Fruit fly (Drosophila melanogaster) whole organism, embryonic: ENCODE measurements around the gene NfI.
A peak's percentile ranks its signal among the peaks of the same experiment; 100 is the strongest.

Source experiments
- Atf3 ChIP-seq: fragments of 200-800 bp; sonication (Bioruptor generic); optimal IDR thresholded peaks from 3 replicates; lab custom pipeline; 2016; ENCODE audit warnings: missing biosample characterization, missing genetic modification characterization
- Bdp1 ChIP-seq: fragments of 200-800 bp; sonication (Bioruptor generic); optimal IDR thresholded peaks from 3 replicates; lab custom pipeline; 2016; ENCODE audit warnings: missing biosample characterization, missing genetic modification characterization
- CG10979 ChIP-seq: fragments of 200-800 bp; sonication (Bioruptor generic); optimal IDR thresholded peaks from 2 replicates; lab custom pipeline; 2018; ENCODE audit warnings: missing biosample characterization, mild to moderate bottlenecking, missing genetic modification characterization, moderate library complexity
- CG11398 ChIP-seq: fragments of 200-800 bp; sonication (Bioruptor generic); optimal IDR thresholded peaks from 2 replicates; lab custom pipeline; 2016; ENCODE audit warnings: missing biosample characterization, missing genetic modification characterization
- CG1233 ChIP-seq: fragments of 200-800 bp; sonication (Bioruptor generic); optimal IDR thresholded peaks from 4 replicates; lab custom pipeline; 2018; ENCODE audit warnings: missing biosample characterization, mild to moderate bottlenecking, missing genetic modification characterization
- CG14441 ChIP-seq: fragments of 200-800 bp; sonication (Bioruptor generic); IDR thresholded peaks from 2 replicates; pipeline ENCODE4 v1.3.6; 2022; ENCODE audit warnings: missing biosample characterization, missing genetic modification characterization
- CG1647 ChIP-seq: fragments of 200-800 bp; sonication (Bioruptor generic); optimal IDR thresholded peaks from 3 replicates; lab custom pipeline; 2016; ENCODE audit warnings: missing biosample characterization, missing genetic modification characterization
- CG16779 ChIP-seq: fragments of 200-800 bp; sonication (Bioruptor generic); IDR thresholded peaks from 2 replicates; pipeline ENCODE4 v1.3.6; 2022; ENCODE audit warnings: missing biosample characterization, missing genetic modification characterization
- CG17568 ChIP-seq: fragments of 200-800 bp; sonication (Bioruptor generic); optimal IDR thresholded peaks from 2 replicates; lab custom pipeline; 2018; ENCODE audit warnings: missing biosample characterization, mild to moderate bottlenecking, missing genetic modification characterization, moderate library complexity
- CG18011 ChIP-seq: fragments of 200-800 bp; sonication (Bioruptor generic); optimal IDR thresholded peaks from 2 replicates; lab custom pipeline; 2017; ENCODE audit warnings: missing biosample characterization, missing genetic modification characterization, mild to moderate bottlenecking, moderate library complexity, missing genotype
- CG18599 ChIP-seq: fragments of 200-800 bp; sonication (Bioruptor generic); optimal IDR thresholded peaks from 3 replicates; lab custom pipeline; 2017; ENCODE audit warnings: missing biosample characterization, missing genetic modification characterization, mild to moderate bottlenecking, moderate library complexity, missing genetic modification reagents
- CG2120 ChIP-seq: fragments of 200-800 bp; sonication (Bioruptor generic); optimal IDR thresholded peaks from 3 replicates; lab custom pipeline; 2016; ENCODE audit warnings: missing biosample characterization, missing genetic modification characterization
- CG2129 ChIP-seq: fragments of 200-800 bp; sonication (Bioruptor generic); IDR thresholded peaks from 2 replicates; pipeline ENCODE4 v1.3.6; 2022; ENCODE audit warnings: missing biosample characterization, missing genetic modification characterization; ENCODE audit not compliant: partially characterized antibody
- CG32772 ChIP-seq: fragments of 200-800 bp; sonication (Bioruptor generic); IDR thresholded peaks from 2 replicates; pipeline ENCODE4 v1.3.6; 2022; ENCODE audit warnings: missing biosample characterization, missing genetic modification characterization
- CG43689 ChIP-seq: fragments of 200-800 bp; sonication (Bioruptor generic); IDR thresholded peaks from 2 replicates; pipeline ENCODE4 v1.3.6; 2022; ENCODE audit warnings: missing biosample characterization, missing genetic modification characterization
- CG4424 ChIP-seq: fragments of 200-800 bp; sonication (Bioruptor generic); optimal IDR thresholded peaks from 3 replicates; lab custom pipeline; 2016; ENCODE audit warnings: missing biosample characterization, missing genetic modification characterization
- CG6791 ChIP-seq: fragments of 200-800 bp; sonication (Bioruptor generic); IDR thresholded peaks from 3 replicates; pipeline ENCODE4 v1.3.6; 2022; ENCODE audit warnings: missing biosample characterization, missing genetic modification characterization; ENCODE audit not compliant: partially characterized antibody
- CG6854 ChIP-seq: fragments of 200-800 bp; sonication (Bioruptor generic); optimal IDR thresholded peaks from 3 replicates; lab custom pipeline; 2017; ENCODE audit warnings: missing biosample characterization, mild to moderate bottlenecking, missing genetic modification characterization
- CG7271 ChIP-seq: fragments of 200-800 bp; sonication (Bioruptor generic); optimal IDR thresholded peaks from 2 replicates; lab custom pipeline; 2018; ENCODE audit warnings: missing biosample characterization, mild to moderate bottlenecking, missing genetic modification characterization, moderate library complexity
- CG7372 ChIP-seq: fragments of 200-800 bp; sonication (Bioruptor generic); IDR thresholded peaks from 2 replicates; pipeline ENCODE4 v1.3.6; 2022; ENCODE audit warnings: missing biosample characterization, missing genetic modification characterization
- Drgx ChIP-seq: fragments of 200-800 bp; sonication (Bioruptor generic); IDR thresholded peaks from 2 replicates; pipeline ENCODE4 v1.3.6; 2022; ENCODE audit warnings: missing biosample characterization, missing genetic modification characterization
- Fer1 ChIP-seq: fragments of 200-800 bp; sonication (Bioruptor generic); optimal IDR thresholded peaks from 2 replicates; lab custom pipeline; 2017; ENCODE audit warnings: missing biosample characterization, mild to moderate bottlenecking, missing genetic modification characterization
- Fer2 ChIP-seq: fragments of 200-800 bp; sonication (Bioruptor generic); optimal IDR thresholded peaks from 2 replicates; lab custom pipeline; 2018; ENCODE audit warnings: missing biosample characterization, mild to moderate bottlenecking, missing genetic modification characterization, moderate library complexity
- Gug ChIP-seq: fragments of 200-800 bp; sonication (Bioruptor generic); IDR thresholded peaks from 4 replicates; pipeline ENCODE4 v1.3.6; 2022; ENCODE audit warnings: missing biosample characterization, missing genetic modification characterization
- HmgZ ChIP-seq: fragments of 200-800 bp; sonication (Bioruptor generic); optimal IDR thresholded peaks from 2 replicates; lab custom pipeline; 2018; ENCODE audit warnings: missing biosample characterization, mild to moderate bottlenecking, missing genetic modification characterization
- Hr78 ChIP-seq, 2 experiments: fragments of 200-800 bp in 1 of 2; fragments of >200 bp in 1 of 2; sonication (Bioruptor generic) in 1 of 2; optimal IDR thresholded peaks; 2 replicates each; lab custom pipeline; 2017 to 2019; ENCODE audit warnings: missing biosample characterization in 2 of 2, missing genetic modification characterization in 2 of 2, mild to moderate bottlenecking in 1 of 2, moderate library complexity in 1 of 2
- Kr ChIP-seq: fragments of 200-800 bp; sonication (Bioruptor generic); optimal IDR thresholded peaks from 2 replicates; lab custom pipeline; 2017; ENCODE audit warnings: missing biosample characterization, mild to moderate bottlenecking, missing genetic modification characterization
- MTF-1 ChIP-seq: fragments of 200-800 bp; sonication (Bioruptor generic); optimal IDR thresholded peaks from 2 replicates; lab custom pipeline; 2018; ENCODE audit warnings: missing biosample characterization, mild to moderate bottlenecking, missing genetic modification characterization, borderline replicate concordance
- Med ChIP-seq: fragments of 200-800 bp; sonication (Bioruptor generic); peaks from one replicate; lab custom pipeline; 2016; ENCODE audit warnings: missing biosample characterization, missing genetic modification characterization, mild to moderate bottlenecking, inconsistent platforms, moderate library complexity
- Nf-YA ChIP-seq: fragments of 200-800 bp; sonication (Bioruptor generic); IDR thresholded peaks from 2 replicates; pipeline ENCODE4 v1.3.6; 2022; ENCODE audit warnings: missing biosample characterization, missing genetic modification characterization
- Rfx ChIP-seq: fragments of 200-800 bp; sonication (Bioruptor generic); IDR thresholded peaks from 2 replicates; pipeline ENCODE4 v1.3.6; 2022; ENCODE audit warnings: missing biosample characterization, missing genetic modification characterization
- Sin3A ChIP-seq: fragments of >200 bp; optimal IDR thresholded peaks from 2 replicates; lab custom pipeline; 2018
- bbx ChIP-seq: fragments of 200-800 bp; sonication (Bioruptor generic); IDR thresholded peaks from 2 replicates; pipeline ENCODE4 v1.3.6; 2022; ENCODE audit warnings: missing biosample characterization, missing genetic modification characterization; ENCODE audit not compliant: partially characterized antibody
- bcd ChIP-seq: fragments of 200-800 bp; sonication (Bioruptor generic); optimal IDR thresholded peaks from 2 replicates; lab custom pipeline; 2017; ENCODE audit warnings: missing biosample characterization, mild to moderate bottlenecking, missing genetic modification characterization
- croc ChIP-seq: fragments of 200-800 bp; sonication (Bioruptor generic); conservative IDR thresholded peaks from 3 replicates; pipeline ENCODE4 v1.3.6; 2022; ENCODE audit warnings: missing biosample characterization, missing genetic modification characterization
- crol ChIP-seq: fragments of 200-800 bp; sonication (Bioruptor generic); IDR thresholded peaks from 2 replicates; pipeline ENCODE4 v1.3.6; 2022; ENCODE audit warnings: missing biosample characterization, missing genetic modification characterization
- dan ChIP-seq: fragments of 200-800 bp; sonication (Bioruptor generic); IDR thresholded peaks from 2 replicates; pipeline ENCODE4 v1.3.6; 2022; ENCODE audit warnings: missing biosample characterization, missing genetic modification characterization
- dysf ChIP-seq: fragments of 200-800 bp; sonication (Bioruptor generic); IDR thresholded peaks from 3 replicates; pipeline ENCODE4 v1.3.6; 2022; ENCODE audit warnings: missing biosample characterization, missing genetic modification characterization
- ewg ChIP-seq: fragments of 200-800 bp; sonication (Bioruptor generic); optimal IDR thresholded peaks from 3 replicates; lab custom pipeline; 2017; ENCODE audit warnings: mild to moderate bottlenecking, missing biosample characterization, missing genetic modification reagents, missing genetic modification characterization
- fd96Cb ChIP-seq: fragments of 200-800 bp; sonication (Bioruptor generic); optimal IDR thresholded peaks from 2 replicates; lab custom pipeline; 2018; ENCODE audit warnings: missing biosample characterization, mild to moderate bottlenecking, missing genetic modification characterization, moderate library complexity
- gro ChIP-seq: fragments of 200-800 bp; sonication (Bioruptor generic); optimal IDR thresholded peaks from 2 replicates; lab custom pipeline; 2016; ENCODE audit warnings: missing biosample characterization, missing genetic modification characterization
- kah ChIP-seq: fragments of 200-800 bp; sonication (Bioruptor generic); optimal IDR thresholded peaks from 2 replicates; lab custom pipeline; 2018; ENCODE audit warnings: missing biosample characterization, mild to moderate bottlenecking, missing genetic modification characterization
- maf-S ChIP-seq: fragments of 200-800 bp; sonication (Bioruptor generic); optimal IDR thresholded peaks from 2 replicates; lab custom pipeline; 2016; ENCODE audit warnings: missing biosample characterization, missing genetic modification characterization
- pzg ChIP-seq: fragments of 200-800 bp; sonication (Bioruptor generic); optimal IDR thresholded peaks from 3 replicates; lab custom pipeline; 2018; ENCODE audit warnings: missing biosample characterization, mild to moderate bottlenecking, missing genetic modification characterization, moderate library complexity
- ranshi ChIP-seq: fragments of 200-800 bp; sonication (Bioruptor generic); IDR thresholded peaks from 2 replicates; pipeline ENCODE4 v1.3.6; 2022; ENCODE audit warnings: missing biosample characterization, missing genetic modification characterization
- rib ChIP-seq: fragments of 200-800 bp; sonication (Bioruptor generic); IDR thresholded peaks from 2 replicates; pipeline ENCODE4 v1.3.6; 2022; ENCODE audit warnings: missing biosample characterization, missing genetic modification characterization
- slou ChIP-seq: fragments of 200-800 bp; sonication (Bioruptor generic); optimal IDR thresholded peaks from 3 replicates; lab custom pipeline; 2016; ENCODE audit warnings: missing biosample characterization, missing genetic modification characterization
- sr ChIP-seq: fragments of 200-800 bp; sonication (Bioruptor generic); IDR thresholded peaks from 3 replicates; pipeline ENCODE4 v1.3.6; 2022; ENCODE audit warnings: missing biosample characterization, missing genetic modification characterization
- tap ChIP-seq: fragments of 200-800 bp; optimal IDR thresholded peaks from 3 replicates; lab custom pipeline; 2019; ENCODE audit warnings: missing biosample characterization, mild to moderate bottlenecking, missing genetic modification characterization, moderate library complexity
- tio ChIP-seq: fragments of 200-800 bp; sonication (Bioruptor generic); optimal IDR thresholded peaks from 2 replicates; lab custom pipeline; 2017; ENCODE audit warnings: missing biosample characterization, missing genetic modification characterization, inconsistent platforms
- trh ChIP-seq: fragments of 200-800 bp; sonication (Bioruptor generic); optimal IDR thresholded peaks from 2 replicates; lab custom pipeline; 2016; ENCODE audit warnings: missing biosample characterization, missing genetic modification characterization
- zf30C ChIP-seq: fragments of 200-800 bp; sonication (Bioruptor generic); optimal IDR thresholded peaks from 3 replicates; lab custom pipeline; 2018; ENCODE audit warnings: missing biosample characterization, mild to moderate bottlenecking, missing genetic modification characterization

NfI gene

dm6 chr4:307931-308330, 31.8 kb upstream of the NfI start, which contains the start of gene Rad23 (continued):
- peak; percentile 27 for TF ChIP-seq ewg (GFP tag; lab: Kevin White, UChicago)
- no peak for TF ChIP-seq ranshi
- TF ChIP-seq CG6791 = no peak
- no peak for TF ChIP-seq Drgx (GFP tag; lab: Robert Waterston, UW)
- TF ChIP-seq Rfx = no peak
- TF ChIP-seq dan (GFP tag; lab: Robert Waterston, UW) = no peak
- no peak for TF ChIP-seq bcd (GFP tag; lab: Kevin White, UChicago)
- no peak for TF ChIP-seq CG7372 (GFP tag; lab: Robert Waterston, UW)
- no peak for TF ChIP-seq trh
- peak in 1 of 2 experiments; percentile 32 for TF ChIP-seq Hr78 (GFP tag; optimal IDR thresholded peaks at IDR 0.05; lab: Kevin White, UChicago)
- TF ChIP-seq dysf (GFP tag; lab: Robert Waterston, UW) = no peak
- TF ChIP-seq CG1647 (GFP tag; lab: Kevin White, UChicago) = no peak
- no peak for TF ChIP-seq CG2129 (GFP tag; lab: Robert Waterston, UW)
- TF ChIP-seq CG14441 (GFP tag; lab: Robert Waterston, UW) = no peak
- no peak for TF ChIP-seq sr (GFP tag; lab: Robert Waterston, UW)
- no peak for TF ChIP-seq slou (GFP tag; lab: Kevin White, UChicago)
- no peak for TF ChIP-seq CG1233 (GFP tag; lab: Kevin White, UChicago)
- TF ChIP-seq CG16779 (GFP tag; lab: Robert Waterston, UW) = no peak
- TF ChIP-seq CG18011 = no peak
- peak; percentile 35 for TF ChIP-seq HmgZ (tag; lab: Kevin White, UChicago)
- no peak for TF ChIP-seq CG6854 (GFP tag; lab: Kevin White, UChicago)
- TF ChIP-seq Med (GFP tag; lab: Kevin White, UChicago) = peak; percentile 55
- no peak for TF ChIP-seq Atf3
- TF ChIP-seq crol (GFP tag; lab: Robert Waterston, UW) = no peak
- TF ChIP-seq Bdp1 (GFP tag; lab: Kevin White, UChicago) = no peak
- TF ChIP-seq kah = no peak
- no peak for TF ChIP-seq gro (GFP tag; lab: Kevin White, UChicago)
- no peak for TF ChIP-seq Sin3A (lab: Kevin White, UChicago)
- no peak for TF ChIP-seq zf30C (GFP tag; lab: Kevin White, UChicago)
- TF ChIP-seq CG4424 (GFP tag; lab: Kevin White, UChicago) = peak; percentile 8
- TF ChIP-seq bbx (GFP tag; lab: Robert Waterston, UW) = no peak
- TF ChIP-seq Kr = no peak
- TF ChIP-seq CG11398 (GFP tag; lab: Kevin White, UChicago) = no peak
- TF ChIP-seq MTF-1 (GFP tag; lab: Kevin White, UChicago) = no peak
- TF ChIP-seq CG2120 (GFP tag; lab: Kevin White, UChicago) = no peak
- TF ChIP-seq CG17568 = no peak
- peak; percentile 50 for TF ChIP-seq Fer1 (GFP tag; lab: Kevin White, UChicago)
- no peak for TF ChIP-seq Nf-YA (GFP tag; lab: Robert Waterston, UW)
- TF ChIP-seq CG7271 (tag; lab: Kevin White, UChicago) = no peak
- no peak for TF ChIP-seq CG32772 (GFP tag; lab: Robert Waterston, UW)
- TF ChIP-seq CG43689 (GFP tag; lab: Robert Waterston, UW) = no peak
- no peak for TF ChIP-seq tio (GFP tag; lab: Kevin White, UChicago)
- TF ChIP-seq Fer2 = no peak
- no peak for TF ChIP-seq rib (GFP tag; lab: Robert Waterston, UW)
- TF ChIP-seq pzg (GFP tag; lab: Kevin White, UChicago) = peak; percentile 84
- no peak for TF ChIP-seq fd96Cb
- TF ChIP-seq CG18599 = no peak
- no peak for TF ChIP-seq maf-S (GFP tag; lab: Kevin White, UChicago)
- no peak for TF ChIP-seq Gug
- no peak for TF ChIP-seq CG10979 (tag; lab: Kevin White, UChicago)
- TF ChIP-seq croc (GFP tag; lab: Robert Waterston, UW) = no peak
- no peak for TF ChIP-seq tap (tag; lab: Kevin White, UChicago)
